Worm (Caenorhabditis elegans) whole organism, midembryonic: ENCODE results near the gene erp-44.3.

Source experiments
- cog-1 ChIP-seq: sonication (generic microtip); optimal IDR thresholded peaks from 2 replicates; lab custom pipeline; 2016; ENCODE audit warnings: missing genetic modification characterization, missing compliant biosample characterization
- flt-1 ChIP-seq: fragments of 200-800 bp; sonication (Bioruptor generic); IDR thresholded peaks from 2 replicates; pipeline ENCODE4 v1.3.6; 2022; ENCODE audit warnings: missing genetic modification characterization, missing compliant biosample characterization
- ztf-23 ChIP-seq: fragments of 200-800 bp; sonication (Bioruptor generic); IDR thresholded peaks from 2 replicates; pipeline ENCODE4 v1.3.6; 2022; ENCODE audit warnings: missing genetic modification reagents, missing genetic modification characterization, missing compliant biosample characterization
- ztf-29 ChIP-seq: fragments of 200-800 bp; sonication (Bioruptor generic); IDR thresholded peaks from 2 replicates; pipeline ENCODE4 v1.3.6; 2022; ENCODE audit warnings: missing genetic modification reagents, missing genetic modification characterization, missing compliant biosample characterization

- TF ChIP-seq flt-1 (GFP tag; lab: Robert Waterston, UW) (no peak), ztf-23 (no peak), ztf-29 (GFP tag; lab: Robert Waterston, UW) (no peak), cog-1 (no peak)
These were observed 46.2 kb downstream of the erp-44.3 start, which contains the start of gene clec-52 for ce11 chrIV:8168660-8169059.
